Fruit fly (Drosophila melanogaster) whole organism, embryonic: ENCODE results near the gene heix.

Experiments
- Asciz ChIP-seq: fragments of 200-800 bp; sonication (Bioruptor generic); optimal IDR thresholded peaks from 2 replicates; lab custom pipeline; 2017; ENCODE audit warnings: missing biosample characterization, mild to moderate bottlenecking, missing genetic modification characterization, missing genetic modification reagents
- Awh ChIP-seq: fragments of 200-800 bp; sonication (Bioruptor generic); IDR thresholded peaks from 2 replicates; pipeline ENCODE4, ENCODE4 v1.3.6; 2022; ENCODE audit warnings: missing biosample characterization, missing genetic modification characterization
- Bteb2 ChIP-seq: fragments of 200-800 bp; sonication (Bioruptor generic); optimal IDR thresholded peaks from 2 replicates; lab custom pipeline; 2016; ENCODE audit warnings: missing biosample characterization, missing genetic modification characterization
- C15 ChIP-seq: fragments of 200-800 bp; sonication (Bioruptor generic); IDR thresholded peaks from 3 replicates; pipeline ENCODE4 v1.3.6; 2022; ENCODE audit warnings: missing biosample characterization, missing genetic modification characterization
- CG10147 ChIP-seq: fragments of 200-800 bp; sonication (Bioruptor generic); optimal IDR thresholded peaks from 2 replicates; lab custom pipeline; 2019; ENCODE audit warnings: missing biosample characterization, mild to moderate bottlenecking, missing genetic modification characterization, moderate library complexity
- CG1024 ChIP-seq: fragments of 200-800 bp; sonication (Bioruptor generic); IDR thresholded peaks from 2 replicates; pipeline ENCODE4 v1.3.6; 2022; ENCODE audit warnings: missing biosample characterization, missing genetic modification characterization
- CG10959 ChIP-seq: fragments of 200-800 bp; sonication (Bioruptor generic); IDR thresholded peaks from 2 replicates; pipeline ENCODE4 v1.3.6; 2022; ENCODE audit warnings: missing biosample characterization, missing genetic modification characterization
- CG11398 ChIP-seq: fragments of 200-800 bp; sonication (Bioruptor generic); optimal IDR thresholded peaks from 2 replicates; lab custom pipeline; 2016; ENCODE audit warnings: missing biosample characterization, missing genetic modification characterization
- CG11504 ChIP-seq: fragments of 200-800 bp; sonication (Bioruptor generic); optimal IDR thresholded peaks from 3 replicates; lab custom pipeline; 2019; ENCODE audit warnings: missing biosample characterization, mild to moderate bottlenecking, missing genetic modification characterization, moderate library complexity
- CG12942 ChIP-seq: fragments of 200-800 bp; sonication (Bioruptor generic); optimal IDR thresholded peaks from 3 replicates; lab custom pipeline; 2016; ENCODE audit warnings: missing biosample characterization, missing genetic modification characterization
- CG14965 ChIP-seq: fragments of 200-800 bp; sonication (Bioruptor generic); optimal IDR thresholded peaks from 2 replicates; lab custom pipeline; 2016; ENCODE audit warnings: missing biosample characterization, missing genetic modification characterization, borderline replicate concordance
- CG15269 ChIP-seq: fragments of 200-800 bp; sonication (Bioruptor generic); optimal IDR thresholded peaks from 2 replicates; lab custom pipeline; 2018; ENCODE audit warnings: missing biosample characterization, mild to moderate bottlenecking, missing genetic modification characterization, moderate library complexity
- CG17912 ChIP-seq: fragments of 200-800 bp; sonication (Bioruptor generic); optimal IDR thresholded peaks from 2 replicates; lab custom pipeline; 2018; ENCODE audit warnings: missing biosample characterization, mild to moderate bottlenecking, missing genetic modification characterization
- CG31365 ChIP-seq: fragments of 200-800 bp; sonication (Bioruptor generic); optimal IDR thresholded peaks from 2 replicates; lab custom pipeline; 2018; ENCODE audit warnings: missing biosample characterization, mild to moderate bottlenecking, missing genetic modification characterization
- CG5180 ChIP-seq: fragments of 200-800 bp; sonication (Bioruptor generic); optimal IDR thresholded peaks from 3 replicates; lab custom pipeline; 2017; ENCODE audit warnings: missing biosample characterization, missing genetic modification characterization, mild to moderate bottlenecking, moderate library complexity, missing genetic modification reagents
- CG5245 ChIP-seq: fragments of 200-800 bp; sonication (Bioruptor generic); optimal IDR thresholded peaks from 3 replicates; lab custom pipeline; 2016; ENCODE audit warnings: missing biosample characterization, missing genetic modification characterization
- CG6254 ChIP-seq: fragments of 200-800 bp; sonication (Bioruptor generic); optimal IDR thresholded peaks from 3 replicates; lab custom pipeline; 2017; ENCODE audit warnings: mild to moderate bottlenecking, missing biosample characterization, missing genetic modification reagents, missing genetic modification characterization
- CG6765 ChIP-seq: fragments of 200-800 bp; sonication (Bioruptor generic); optimal IDR thresholded peaks from 3 replicates; lab custom pipeline; 2017; ENCODE audit warnings: missing biosample characterization, mild to moderate bottlenecking, missing genetic modification characterization
- CG6813 ChIP-seq: fragments of 200-800 bp; sonication (Bioruptor generic); optimal IDR thresholded peaks from 2 replicates; lab custom pipeline; 2017; ENCODE audit warnings: missing biosample characterization, missing genetic modification characterization, mild to moderate bottlenecking, moderate library complexity, missing genetic modification reagents
- CG7556 ChIP-seq: fragments of 200-800 bp; sonication (Bioruptor generic); optimal IDR thresholded peaks from 2 replicates; lab custom pipeline; 2017; ENCODE audit warnings: missing biosample characterization, mild to moderate bottlenecking, missing genetic modification characterization
- CG8089 ChIP-seq: fragments of 200-800 bp; sonication (Bioruptor generic); optimal IDR thresholded peaks from 3 replicates; lab custom pipeline; 2016; ENCODE audit warnings: missing biosample characterization, missing genetic modification characterization
- CG8388 ChIP-seq: fragments of 200-800 bp; sonication (Bioruptor generic); optimal IDR thresholded peaks from 2 replicates; lab custom pipeline; 2019; ENCODE audit warnings: missing biosample characterization, mild to moderate bottlenecking, missing genetic modification characterization, moderate library complexity
- CG9437 ChIP-seq: fragments of 200-800 bp; sonication (Bioruptor generic); optimal IDR thresholded peaks from 2 replicates; lab custom pipeline; 2018; ENCODE audit warnings: missing biosample characterization, mild to moderate bottlenecking, missing genetic modification characterization
- CG9797 ChIP-seq: fragments of 200-800 bp; sonication (Bioruptor generic); optimal IDR thresholded peaks from 3 replicates; lab custom pipeline; 2018; ENCODE audit warnings: missing biosample characterization, mild to moderate bottlenecking, missing genetic modification characterization
- D19B ChIP-seq: fragments of 200-800 bp; sonication (Bioruptor generic); optimal IDR thresholded peaks from 2 replicates; lab custom pipeline; 2017; ENCODE audit warnings: missing biosample characterization, mild to moderate bottlenecking, missing genetic modification characterization
- Fer1 ChIP-seq: fragments of 200-800 bp; sonication (Bioruptor generic); optimal IDR thresholded peaks from 2 replicates; lab custom pipeline; 2017; ENCODE audit warnings: missing biosample characterization, mild to moderate bottlenecking, missing genetic modification characterization
- Fer3 ChIP-seq: fragments of 200-800 bp; sonication (Bioruptor generic); optimal IDR thresholded peaks from 2 replicates; lab custom pipeline; 2018; ENCODE audit warnings: missing biosample characterization, mild to moderate bottlenecking, missing genetic modification characterization, moderate library complexity
- GATAe ChIP-seq: fragments of 200-800 bp; sonication (Bioruptor generic); conservative IDR thresholded peaks from 2 replicates; pipeline ENCODE4 v1.3.6; 2022; ENCODE audit warnings: missing biosample characterization, missing genetic modification characterization
- Hand ChIP-seq: fragments of 200-800 bp; sonication (Bioruptor generic); optimal IDR thresholded peaks from 2 replicates; lab custom pipeline; 2017; ENCODE audit warnings: mild to moderate bottlenecking, missing biosample characterization, missing genetic modification reagents, missing genetic modification characterization
- Hey ChIP-seq: fragments of 200-800 bp; sonication (Bioruptor generic); optimal IDR thresholded peaks from 3 replicates; lab custom pipeline; 2018; ENCODE audit warnings: missing biosample characterization, mild to moderate bottlenecking, missing genetic modification characterization
- Lim3 ChIP-seq: fragments of 200-800 bp; sonication (Bioruptor generic); IDR thresholded peaks from 2 replicates; pipeline ENCODE4 v1.3.6; 2022; ENCODE audit warnings: missing biosample characterization, missing genetic modification characterization
- Nf-YB ChIP-seq: fragments of 200-800 bp; sonication (Bioruptor generic); optimal IDR thresholded peaks from 3 replicates; lab custom pipeline; 2019; ENCODE audit warnings: missing biosample characterization, mild to moderate bottlenecking, missing genetic modification characterization, moderate library complexity
- Nf-YC ChIP-seq: fragments of 200-800 bp; optimal IDR thresholded peaks from 3 replicates; lab custom pipeline; 2019; ENCODE audit warnings: missing biosample characterization, mild to moderate bottlenecking, missing genetic modification characterization, moderate library complexity
- Sin3A ChIP-seq: fragments of >200 bp; optimal IDR thresholded peaks from 2 replicates; lab custom pipeline; 2018
- Usf ChIP-seq: fragments of 200-800 bp; sonication (Bioruptor generic); optimal IDR thresholded peaks from 2 replicates; lab custom pipeline; 2017; ENCODE audit warnings: missing genotype, missing biosample characterization, missing genetic modification characterization
- Xbp1 ChIP-seq: fragments of 200-800 bp; sonication (Bioruptor generic); optimal IDR thresholded peaks from 3 replicates; lab custom pipeline; 2016; ENCODE audit warnings: missing biosample characterization, mild to moderate bottlenecking, missing genetic modification characterization
- bab2 ChIP-seq: fragments of 200-800 bp; sonication (Bioruptor generic); optimal IDR thresholded peaks from 2 replicates; lab custom pipeline; 2016; ENCODE audit warnings: missing biosample characterization, missing genetic modification characterization
- chif ChIP-seq, 2 experiments: fragments of 200-800 bp; sonication (Bioruptor generic); optimal IDR thresholded peaks; 3 replicates each; lab custom pipeline; 2016; ENCODE audit warnings: missing biosample characterization in 2 of 2, missing genetic modification characterization in 2 of 2
- cwo ChIP-seq: fragments of 200-800 bp; sonication (Bioruptor generic); optimal IDR thresholded peaks from 3 replicates; lab custom pipeline; 2017; ENCODE audit warnings: missing biosample characterization, missing genetic modification characterization, mild to moderate bottlenecking, moderate library complexity, missing genetic modification reagents
- dmrt99B ChIP-seq: fragments of 200-800 bp; sonication (Bioruptor generic); optimal IDR thresholded peaks from 2 replicates; lab custom pipeline; 2018; ENCODE audit warnings: missing biosample characterization, mild to moderate bottlenecking, missing genetic modification characterization, moderate library complexity
- ewg ChIP-seq: fragments of 200-800 bp; sonication (Bioruptor generic); optimal IDR thresholded peaks from 3 replicates; lab custom pipeline; 2017; ENCODE audit warnings: mild to moderate bottlenecking, missing biosample characterization, missing genetic modification reagents, missing genetic modification characterization
- ftz-f1 ChIP-seq: fragments of 200-800 bp; sonication (Bioruptor generic); optimal IDR thresholded peaks from 2 replicates; lab custom pipeline; 2016; ENCODE audit warnings: missing biosample characterization, missing genetic modification characterization
- grn ChIP-seq: fragments of 200-800 bp; sonication (Bioruptor generic); optimal IDR thresholded peaks from 3 replicates; lab custom pipeline; 2017; ENCODE audit warnings: missing biosample characterization, missing genetic modification characterization
- mam ChIP-seq: fragments of 200-800 bp; sonication (Bioruptor generic); optimal IDR thresholded peaks from 3 replicates; lab custom pipeline; 2016; ENCODE audit warnings: missing biosample characterization, missing genetic modification characterization
- nom ChIP-seq: fragments of 200-800 bp; sonication (Bioruptor generic); optimal IDR thresholded peaks from 2 replicates; lab custom pipeline; 2017; ENCODE audit warnings: missing biosample characterization, missing genetic modification characterization, mild to moderate bottlenecking, moderate library complexity, missing genetic modification reagents
- pzg ChIP-seq: fragments of 200-800 bp; sonication (Bioruptor generic); optimal IDR thresholded peaks from 3 replicates; lab custom pipeline; 2018; ENCODE audit warnings: missing biosample characterization, mild to moderate bottlenecking, missing genetic modification characterization, moderate library complexity
- run ChIP-seq: fragments of 200-800 bp; sonication (Bioruptor generic); optimal IDR thresholded peaks from 3 replicates; lab custom pipeline; 2018; ENCODE audit warnings: missing biosample characterization, mild to moderate bottlenecking, missing genetic modification characterization
- sug ChIP-seq: fragments of 200-800 bp; optimal IDR thresholded peaks from 2 replicates; lab custom pipeline; 2019; ENCODE audit warnings: missing biosample characterization, mild to moderate bottlenecking, missing genetic modification characterization, moderate library complexity
- tna ChIP-seq: fragments of 200-800 bp; sonication (Bioruptor generic); IDR thresholded peaks from 2 replicates; pipeline ENCODE4 v1.3.6; 2022; ENCODE audit warnings: missing biosample characterization, missing genetic modification characterization; ENCODE audit not compliant: partially characterized antibody
- vfl ChIP-seq: fragments of 200-800 bp; sonication (Bioruptor generic); optimal IDR thresholded peaks from 2 replicates; lab custom pipeline; 2016; ENCODE audit warnings: missing biosample characterization, missing genetic modification characterization

heix gene

dm6 chr2L:16251598-16252131 lies 48.0 kb downstream of the heix start, which contains the start of gene CG46309:
CG46309 (minus strand) TSS chr2L:16251788.
- no peak for TF ChIP-seq Awh
- peak; percentile 9 for TF ChIP-seq CG11398 (GFP tag; lab: Kevin White, UChicago)
- TF ChIP-seq bab2 (GFP tag; lab: Kevin White, UChicago) = peak; percentile 30
- no peak for TF ChIP-seq CG8089 (GFP tag; lab: Kevin White, UChicago)
- no peak for TF ChIP-seq CG1024 (GFP tag; lab: Robert Waterston, UW)
- no peak for TF ChIP-seq Hey (tag; lab: Kevin White, UChicago)
- TF ChIP-seq CG9797 (GFP tag; lab: Kevin White, UChicago) = no peak
- TF ChIP-seq Xbp1 (GFP tag; lab: Kevin White, UChicago) = no peak
- TF ChIP-seq Sin3A = no peak
- peak; percentile 43 for TF ChIP-seq Fer1 (GFP tag; lab: Kevin White, UChicago)
- no peak for TF ChIP-seq Usf
- peak; percentile 69 for TF ChIP-seq Bteb2 (GFP tag; lab: Kevin White, UChicago)
- TF ChIP-seq CG11504 = no peak
- peak; percentile 12 for TF ChIP-seq Fer3 (tag; lab: Kevin White, UChicago)
- peak; percentile 17 for TF ChIP-seq nom (GFP tag; lab: Kevin White, UChicago)
- peak; percentile 79 for TF ChIP-seq grn (GFP tag; lab: Kevin White, UChicago)
- TF ChIP-seq mam (GFP tag; lab: Kevin White, UChicago) = peak; percentile 44
- no peak for TF ChIP-seq CG9437 (GFP tag; lab: Kevin White, UChicago)
- peak; percentile 21 for TF ChIP-seq Asciz
- TF ChIP-seq D19B (GFP tag; lab: Kevin White, UChicago) = no peak
- no peak for TF ChIP-seq CG10959 (GFP tag; lab: Robert Waterston, UW)
- no peak for TF ChIP-seq C15
- no peak for TF ChIP-seq Hand (GFP tag; lab: Kevin White, UChicago)
- no peak for TF ChIP-seq run (tag; lab: Kevin White, UChicago)
- TF ChIP-seq CG14965 (GFP tag; lab: Kevin White, UChicago) = no peak
- peak; percentile 22 for TF ChIP-seq CG12942
- no peak for TF ChIP-seq Lim3 (GFP tag; lab: Robert Waterston, UW)
- TF ChIP-seq GATAe = no peak
- TF ChIP-seq ewg (GFP tag; lab: Kevin White, UChicago) = no peak
- TF ChIP-seq CG15269 (tag; lab: Kevin White, UChicago) = no peak
- TF ChIP-seq CG6254 (GFP tag; lab: Kevin White, UChicago) = peak; percentile 9
- no peak for TF ChIP-seq CG17912 (GFP tag; lab: Kevin White, UChicago)
- no peak for TF ChIP-seq CG31365 (tag; lab: Kevin White, UChicago)
- TF ChIP-seq CG5245 (GFP tag; lab: Kevin White, UChicago) = no peak
- no peak for TF ChIP-seq CG5180 (GFP tag; lab: Kevin White, UChicago)
- TF ChIP-seq ftz-f1 (GFP tag; lab: Kevin White, UChicago) = no peak
- no peak for TF ChIP-seq Nf-YC
- peak; percentile 37 for TF ChIP-seq CG6813
- peak; percentile 45 for TF ChIP-seq vfl (GFP tag; lab: Kevin White, UChicago)
- no peak for TF ChIP-seq cwo
- peak; percentile 50 for TF ChIP-seq CG7556 (GFP tag; lab: Kevin White, UChicago)
- TF ChIP-seq chif (GFP tag; optimal IDR thresholded peaks at IDR 0.05; lab: Kevin White, UChicago) = peak in 1 of 2 experiments; percentile 42
- peak; percentile 99 for TF ChIP-seq tna (GFP tag; lab: Robert Waterston, UW)
- peak; percentile 17 for TF ChIP-seq CG6765
- TF ChIP-seq Nf-YB = no peak
- TF ChIP-seq dmrt99B (tag; lab: Kevin White, UChicago) = no peak
- TF ChIP-seq sug (tag; lab: Kevin White, UChicago) = peak; percentile 12
- no peak for TF ChIP-seq CG10147 (GFP tag; lab: Kevin White, UChicago)
- peak; percentile 66 for TF ChIP-seq CG8388 (GFP tag; lab: Kevin White, UChicago)
- TF ChIP-seq pzg (GFP tag; lab: Kevin White, UChicago) = peak; percentile 25
